Worm (Caenorhabditis elegans) whole organism, dauer: ENCODE results near the gene col-180.

Experiments
- unc-62 ChIP-seq: sonication (generic microtip); optimal IDR thresholded peaks from 2 replicates; lab custom pipeline; 2017; ENCODE audit warnings: missing biosample characterization, missing genetic modification reagents, missing genetic modification characterization

The col-180 gene

DNA sequence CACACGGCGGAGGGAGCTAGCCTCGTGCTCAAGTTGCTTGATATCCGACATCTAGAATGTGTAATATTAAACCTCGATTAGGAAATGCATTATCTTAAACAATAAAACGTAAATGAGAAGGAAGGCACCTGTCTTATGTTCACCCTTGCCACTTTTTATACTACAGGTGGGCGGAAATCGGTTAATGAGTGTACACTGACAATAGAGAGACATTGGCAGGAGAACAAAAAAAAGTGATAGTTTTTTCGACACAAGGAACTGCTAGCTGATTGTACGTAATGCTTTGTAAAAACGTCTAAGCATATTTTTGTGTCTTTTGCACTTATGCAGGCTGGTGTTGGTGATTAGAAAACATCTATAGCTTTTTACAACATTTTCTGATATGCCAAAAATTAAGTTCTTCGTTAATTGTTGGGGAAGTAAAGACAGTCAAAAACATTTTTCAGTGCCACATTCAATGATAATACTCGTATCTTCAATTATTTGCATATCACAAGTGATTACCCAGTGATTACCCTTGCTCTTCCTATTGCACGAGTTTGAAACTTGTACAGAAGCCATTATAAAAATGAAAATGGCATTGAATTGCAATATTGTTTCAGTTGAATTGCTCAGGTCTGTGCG is at the start of gene col-180:
TSS of gene col-180 (minus strand) at position 51 of the 624 bp plus-strand sequence.
- no peak for TF ChIP-seq unc-62 (GFP tag; lab: Kevin White, UChicago)

DNA sequence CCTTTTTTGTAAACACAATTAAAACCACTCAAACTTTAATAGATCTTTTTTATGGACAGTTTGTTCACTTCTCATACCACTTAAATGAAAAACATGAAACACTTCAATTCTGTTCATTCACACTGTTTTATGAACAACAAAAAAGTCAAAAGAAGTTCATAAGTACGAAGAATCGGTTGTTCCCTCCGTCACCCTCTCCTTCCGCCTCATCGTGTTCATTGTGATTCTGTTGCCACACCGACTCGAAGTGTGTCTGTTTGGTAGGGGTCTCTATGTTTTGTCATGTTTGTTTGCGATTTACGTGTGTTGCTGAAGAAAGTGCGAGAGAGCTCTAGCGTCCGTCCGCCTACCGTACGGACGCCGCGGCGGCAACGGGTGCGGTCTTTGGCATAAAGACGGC is 46.7 kb upstream of the col-180 start, which contains the start of gene lact-7:
TSS of gene lact-7 (plus strand) at position 301 of the 400 bp plus-strand sequence.
- TF ChIP-seq unc-62 (GFP tag; lab: Kevin White, UChicago): no peak

DNA sequence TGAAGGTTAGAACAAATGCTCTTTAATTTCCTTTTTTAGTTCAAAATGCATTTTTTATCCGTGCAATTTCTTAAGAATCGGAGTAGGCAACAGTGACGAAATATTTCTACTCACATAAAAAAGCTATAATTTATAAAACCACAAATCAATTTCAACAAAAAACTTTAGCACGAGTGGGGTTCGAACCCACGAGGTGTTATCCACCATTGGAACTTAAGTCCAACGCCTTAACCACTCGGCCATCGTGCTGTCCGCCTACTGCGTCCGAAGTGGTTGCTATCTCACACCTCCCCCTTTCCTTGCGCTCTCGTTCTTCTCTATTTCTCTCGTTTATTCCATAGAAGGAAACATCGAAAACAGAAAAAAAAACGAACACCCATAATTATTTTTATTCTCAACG is 45.6 kb upstream of the col-180 start:
- no peak for TF ChIP-seq unc-62 (GFP tag; lab: Kevin White, UChicago)

DNA sequence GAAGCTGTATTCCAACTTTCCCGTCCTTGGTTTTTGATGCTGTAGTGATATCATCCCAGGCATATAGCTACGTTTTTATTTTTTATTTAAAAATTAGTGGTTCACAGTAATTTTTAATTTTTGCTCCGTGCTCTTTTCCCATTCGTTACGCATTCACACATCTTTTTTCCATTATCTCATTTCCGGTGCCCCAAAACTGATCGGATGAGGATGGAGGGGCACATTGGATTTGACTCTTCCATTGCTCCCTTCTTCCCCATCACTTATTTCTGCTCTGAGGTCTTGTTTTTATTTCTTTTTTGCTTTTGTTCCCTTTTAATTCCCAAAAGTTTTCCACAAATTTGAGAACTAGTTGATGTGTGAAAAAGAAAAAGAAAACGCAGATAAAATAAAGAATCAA is 41.1 kb upstream of the col-180 start:
- TF ChIP-seq unc-62 (GFP tag; lab: Kevin White, UChicago): no peak

DNA sequence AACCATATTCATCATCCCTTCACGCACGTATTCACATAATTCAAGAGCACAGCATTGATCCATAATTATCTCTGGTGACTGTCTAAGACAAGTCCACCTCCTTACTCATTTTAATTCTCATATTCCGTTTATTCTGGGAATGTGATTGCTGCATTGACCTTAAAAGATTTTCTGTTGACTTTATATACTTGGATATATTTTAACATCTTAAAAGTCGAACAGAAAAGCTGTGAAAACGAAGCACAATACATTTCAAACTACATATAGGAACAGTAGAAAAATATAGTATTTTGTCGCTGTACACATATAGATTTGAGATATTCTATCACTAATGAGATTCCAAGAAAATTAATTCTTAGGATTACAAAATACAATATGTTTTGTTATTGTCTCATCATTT is 40.2 kb upstream of the col-180 start:
- TF ChIP-seq unc-62 (GFP tag; lab: Kevin White, UChicago): no peak

DNA sequence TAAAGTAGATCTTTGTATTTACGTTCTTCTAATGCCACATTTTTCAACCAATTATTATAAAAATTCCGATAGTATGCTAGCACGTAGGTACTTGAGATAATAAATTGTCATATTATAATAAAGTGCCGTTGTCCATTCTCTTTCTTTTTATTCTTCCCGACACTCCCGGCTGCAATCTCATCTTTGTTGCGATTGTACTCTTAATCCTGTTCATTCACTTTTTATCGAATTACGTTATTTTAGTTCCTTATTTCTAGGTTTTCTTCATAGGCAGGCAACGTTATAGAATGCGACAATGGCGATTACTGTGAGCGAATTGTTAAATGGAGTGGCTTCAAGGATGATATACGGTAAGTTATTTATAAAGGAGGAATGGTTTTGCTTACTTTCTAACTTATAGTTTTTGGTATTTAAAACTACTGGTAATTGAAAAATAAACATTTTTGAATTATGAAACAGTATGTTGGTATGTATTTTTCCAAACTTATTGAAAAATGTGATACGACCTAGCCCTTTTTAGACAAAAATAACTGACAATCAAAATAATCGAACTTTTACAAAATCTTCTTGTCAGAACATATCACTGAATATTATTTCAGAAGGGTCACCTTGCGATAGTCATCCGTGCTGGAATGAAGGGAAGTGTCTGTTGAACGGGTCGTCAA is 33.9 kb upstream of the col-180 start, which contains the start of gene C40H5.2:
TSS of gene C40H5.2 (plus strand) at position 256 of the 665 bp plus-strand sequence.
- TF ChIP-seq unc-62 (GFP tag; lab: Kevin White, UChicago): no peak

DNA sequence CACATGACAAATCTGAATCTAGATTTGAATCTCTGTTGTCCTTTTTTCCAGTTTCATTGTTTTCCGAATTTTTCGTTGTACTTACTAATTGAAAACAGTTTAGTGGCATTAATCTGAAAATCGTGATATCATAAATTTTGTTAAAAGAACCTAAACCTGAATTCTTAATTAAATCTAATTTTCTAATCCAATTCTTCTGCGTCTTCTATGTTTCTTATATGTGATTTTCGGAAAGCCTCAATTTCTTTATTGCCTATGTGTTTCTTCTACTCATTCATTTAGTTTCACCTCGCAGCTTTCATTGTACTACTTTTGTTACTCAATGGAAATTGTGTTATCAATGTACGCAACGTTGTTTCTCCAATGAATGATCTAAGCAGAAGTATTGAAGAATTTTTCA is 31.6 kb upstream of the col-180 start:
- TF ChIP-seq unc-62 (GFP tag; lab: Kevin White, UChicago): no peak

DNA sequence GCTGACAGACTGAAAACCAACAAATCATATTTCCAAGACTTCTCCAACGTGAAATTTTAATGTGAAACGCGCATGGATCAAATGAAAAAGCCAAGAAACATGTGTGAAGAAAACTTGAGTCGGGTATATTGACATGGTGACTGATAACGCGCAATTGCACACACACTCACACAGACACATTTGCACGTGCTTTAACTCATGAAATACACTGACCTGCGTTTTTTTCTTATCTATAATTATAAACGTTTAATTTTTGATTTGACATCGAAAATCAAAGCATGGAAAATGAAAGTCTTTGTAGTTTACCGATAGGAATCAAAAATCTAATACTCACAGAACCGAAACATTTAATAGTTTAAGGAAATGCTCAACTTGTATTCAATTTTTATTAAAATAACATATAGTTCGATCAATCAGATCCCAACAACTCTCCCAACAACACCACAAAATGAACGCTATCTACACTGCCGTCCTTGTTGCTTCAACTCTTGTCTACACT is 26.6 kb upstream of the col-180 start, which contains the start of gene nspa-9:
TSS of gene nspa-9 (plus strand) at position 449 of the 499 bp plus-strand sequence.
- no peak for TF ChIP-seq unc-62 (GFP tag; lab: Kevin White, UChicago)

DNA sequence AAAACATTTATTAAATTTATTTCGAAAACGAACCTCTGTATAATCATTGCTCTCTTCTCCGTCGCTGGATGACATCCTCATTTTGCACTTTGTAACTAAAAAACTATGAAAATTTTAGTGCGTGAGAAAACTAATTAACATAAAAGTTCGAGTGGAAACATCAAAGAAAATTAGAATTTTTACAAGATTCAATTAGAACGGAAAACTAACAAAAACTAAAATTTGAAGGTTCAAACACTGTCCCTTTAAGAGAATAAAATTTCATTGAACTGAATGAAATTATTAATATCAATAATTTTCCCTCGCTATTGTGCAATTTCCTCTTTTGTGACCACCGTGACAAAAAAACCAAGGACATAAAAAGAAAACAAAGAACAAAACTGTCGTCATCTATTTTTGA is 25.0 kb upstream of the col-180 start, which contains the start of gene D1053.3:
TSS of gene D1053.3 (minus strand) at position 101 of the 400 bp plus-strand sequence.
- no peak for TF ChIP-seq unc-62 (GFP tag; lab: Kevin White, UChicago)

DNA sequence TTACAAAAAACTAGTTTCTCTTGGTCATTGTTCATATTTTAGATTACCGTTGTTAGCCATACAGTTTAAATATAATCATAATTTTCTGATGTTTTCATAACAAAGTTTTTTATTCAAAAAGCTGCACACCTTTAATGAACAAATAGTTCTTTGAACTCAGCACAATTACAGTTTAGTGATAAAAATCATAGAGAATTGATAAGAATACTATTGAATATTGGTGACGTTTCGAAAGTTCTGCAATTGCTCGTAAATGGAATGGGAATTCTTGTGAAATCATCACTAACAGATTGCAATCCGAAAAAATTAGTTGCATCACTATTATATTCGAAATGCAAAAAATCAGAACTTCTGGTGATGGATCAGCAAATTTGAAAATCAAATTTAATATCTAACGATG is 22.0 kb upstream of the col-180 start:
- TF ChIP-seq unc-62 (GFP tag; lab: Kevin White, UChicago): no peak

DNA sequence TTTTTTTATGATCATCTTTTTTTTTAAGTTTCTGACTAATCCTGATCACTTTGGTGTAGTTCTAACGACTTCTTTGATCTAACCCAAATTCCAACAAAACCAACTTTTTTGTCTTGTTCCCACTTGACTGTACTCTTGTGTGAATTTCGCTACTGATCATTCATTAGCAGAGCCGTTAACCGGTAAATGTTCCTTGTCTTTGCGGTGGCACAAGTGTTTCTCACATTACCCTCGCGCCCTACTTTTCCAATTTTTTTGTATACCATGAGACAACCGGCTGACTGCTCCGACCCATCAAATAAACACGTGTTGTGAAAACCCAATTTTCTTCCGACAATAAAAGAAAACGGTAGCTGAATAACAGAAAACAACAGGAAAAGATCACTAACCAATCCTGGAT is 20.7 kb upstream of the col-180 start:
- no peak for TF ChIP-seq unc-62 (GFP tag; lab: Kevin White, UChicago)

DNA sequence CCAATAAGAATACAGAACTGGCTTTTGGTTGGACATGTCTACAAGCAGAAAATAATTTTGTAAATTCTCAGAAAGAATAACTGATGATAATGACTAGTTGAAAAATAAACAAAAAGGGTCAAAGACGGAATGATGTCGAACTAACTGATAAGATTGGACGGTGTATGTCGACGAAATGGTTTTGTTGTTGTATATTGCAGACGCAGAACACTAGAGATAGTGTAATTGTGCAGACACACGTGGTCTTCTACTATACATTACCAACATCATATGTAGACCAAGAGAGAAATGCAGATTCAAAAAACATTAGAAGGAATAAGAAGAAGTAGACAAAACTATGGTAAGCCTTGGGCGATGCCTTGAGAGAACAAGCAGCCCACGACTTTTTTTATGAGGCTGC is 15.7 kb upstream of the col-180 start, which contains the start of the genes gst-42 and D1053.2:
TSS of gene gst-42 (minus strand) at position 176 of the 400 bp plus-strand sequence.
TSS of gene D1053.2 (plus strand) at position 391 of the 400 bp plus-strand sequence.
- TF ChIP-seq unc-62 (GFP tag; lab: Kevin White, UChicago): no peak

DNA sequence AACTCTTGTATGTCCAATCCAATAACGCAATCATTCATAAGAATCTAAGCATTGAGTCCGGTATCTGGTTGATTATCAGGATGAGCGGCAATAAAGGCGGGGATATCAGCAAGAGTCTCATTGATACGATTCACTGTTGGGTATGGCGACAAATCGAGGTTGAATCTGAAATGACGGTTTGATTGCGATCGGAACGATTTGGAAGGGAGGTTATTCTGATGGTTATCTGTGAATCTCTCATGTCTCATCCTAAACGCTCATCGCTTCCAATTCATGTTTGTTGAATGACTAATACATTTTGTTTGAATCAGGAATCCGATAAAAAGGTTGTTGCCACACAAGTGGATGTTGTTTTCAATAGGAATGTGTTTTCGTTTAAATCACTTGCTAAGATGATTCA is 14.4 kb upstream of the col-180 start:
- no peak for TF ChIP-seq unc-62 (GFP tag; lab: Kevin White, UChicago)

DNA sequence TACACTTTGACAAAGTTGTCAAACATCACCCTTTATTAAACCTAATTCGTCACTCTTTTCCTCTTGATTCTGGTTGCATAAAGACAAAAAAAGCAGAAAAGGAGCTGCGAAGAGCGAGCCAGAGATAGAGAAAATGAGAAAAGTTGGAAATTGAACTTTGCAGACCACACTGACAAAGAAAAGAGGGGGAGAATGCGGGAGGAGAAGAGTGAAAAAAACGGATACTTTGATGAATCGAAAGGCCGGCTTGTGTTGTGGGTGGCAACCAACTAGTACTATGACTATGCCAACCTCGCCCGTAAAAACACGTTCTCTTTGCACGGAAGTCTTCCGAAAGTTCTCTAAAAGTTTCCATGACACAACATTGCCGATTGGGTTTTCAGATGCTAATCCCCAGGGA is 13.6 kb upstream of the col-180 start:
- TF ChIP-seq unc-62 (GFP tag; lab: Kevin White, UChicago): no peak

DNA sequence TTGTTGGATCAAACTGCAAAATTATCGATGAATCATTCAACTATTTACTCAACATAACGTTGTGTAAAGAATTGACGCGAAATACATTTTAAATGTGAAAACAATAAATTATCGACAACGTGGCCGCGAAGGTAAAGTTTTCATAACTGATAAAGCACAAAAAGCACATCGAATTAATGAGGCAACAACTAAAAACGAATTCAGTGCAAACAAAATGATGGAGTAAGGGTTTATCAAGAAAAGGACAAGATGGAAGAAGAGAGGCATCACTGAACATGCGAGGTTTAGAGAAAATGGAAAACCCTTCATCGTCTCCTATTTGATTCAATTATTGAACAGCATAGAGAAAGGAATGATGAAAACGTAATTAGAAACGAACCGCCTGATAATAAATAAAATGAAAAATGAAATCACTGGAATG is 11.7 kb upstream of the col-180 start, which contains the start of gene D1053.4:
TSS of gene D1053.4 (minus strand) at position 20 of the 421 bp plus-strand sequence.
- TF ChIP-seq unc-62 (GFP tag; lab: Kevin White, UChicago): no peak

DNA sequence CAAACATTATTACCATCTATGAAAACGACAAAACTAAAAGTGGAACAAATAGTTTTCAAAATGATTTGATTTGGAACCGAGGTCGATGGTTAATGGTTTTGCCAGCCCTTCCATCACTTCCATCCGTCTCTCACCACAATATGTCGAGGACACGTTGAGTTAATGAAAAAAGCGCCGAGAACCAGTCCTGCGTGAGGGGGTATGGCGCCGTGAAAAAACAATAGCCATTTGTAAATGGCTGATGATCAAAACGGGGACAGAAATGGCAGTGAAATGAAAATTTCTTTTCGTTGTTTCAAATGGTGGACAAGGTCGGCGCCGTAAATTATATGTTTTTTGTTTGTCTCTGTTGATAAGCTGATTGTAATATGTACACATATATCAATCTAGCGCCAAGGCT is 8.0 kb upstream of the col-180 start:
- no peak for TF ChIP-seq unc-62 (GFP tag; lab: Kevin White, UChicago)
